Worm (Caenorhabditis elegans) whole organism, young adult: ENCODE measurements around the gene otpl-4.
A peak's percentile ranks its signal among the peaks of the same experiment; 100 is the strongest.

ENCODE experiments used
- B0019.2 ChIP-seq: fragments of 200-800 bp; sonication (Bioruptor generic); conservative IDR thresholded peaks from 2 replicates; pipeline ENCODE4 v1.3.6; 2022; ENCODE audit warnings: missing genetic modification reagents, missing genetic modification characterization, missing compliant biosample characterization
- B0261.1 ChIP-seq: sonication (generic microtip); optimal IDR thresholded peaks from 2 replicates; lab custom pipeline; 2016; ENCODE audit warnings: mild to moderate bottlenecking, missing genetic modification characterization, moderate library complexity, missing compliant biosample characterization
- C06A6.2 ChIP-seq: fragments of 200-800 bp; sonication (Bioruptor generic); conservative IDR thresholded peaks from 2 replicates; pipeline ENCODE4 v1.3.6; 2022; ENCODE audit warnings: missing genetic modification characterization, missing compliant biosample characterization
- C17E4.6 ChIP-seq: fragments of 200-800 bp; sonication (Bioruptor generic); IDR thresholded peaks from 2 replicates; pipeline ENCODE4 v1.3.6; 2022; ENCODE audit warnings: missing genetic modification reagents, missing genetic modification characterization, missing compliant biosample characterization
- D2030.7 ChIP-seq: fragments of 200-800 bp; sonication (Bioruptor generic); IDR thresholded peaks from 2 replicates; pipeline ENCODE4 v1.3.6; 2022; ENCODE audit warnings: missing genetic modification reagents, missing genetic modification characterization, missing compliant biosample characterization
- F33H1.4 ChIP-seq: fragments of 200-800 bp; sonication (Bioruptor generic); IDR thresholded peaks from 2 replicates; pipeline ENCODE4 v1.3.6; 2022; ENCODE audit warnings: missing genetic modification reagents, missing genetic modification characterization, missing compliant biosample characterization
- T07F8.4 ChIP-seq: sonication (generic microtip); optimal IDR thresholded peaks from 2 replicates; lab custom pipeline; 2016; ENCODE audit warnings: mild to moderate bottlenecking, missing genetic modification characterization, moderate library complexity, missing compliant biosample characterization
- T26A5.8 ChIP-seq: sonication (generic microtip); optimal IDR thresholded peaks from 2 replicates; lab custom pipeline; 2016; ENCODE audit warnings: missing genetic modification characterization, missing compliant biosample characterization
- Y67H2A.10 ChIP-seq: fragments of 200-800 bp; sonication (Bioruptor generic); conservative IDR thresholded peaks from 2 replicates; pipeline ENCODE4 v1.3.6; 2022; ENCODE audit warnings: missing genetic modification reagents, missing genetic modification characterization, missing compliant biosample characterization
- attf-5 ChIP-seq: fragments of 200-800 bp; sonication (Bioruptor generic); optimal IDR thresholded peaks from 2 replicates; lab custom pipeline; 2018; ENCODE audit warnings: mild to moderate bottlenecking, missing genetic modification characterization, missing compliant biosample characterization
- bed-1 ChIP-seq: fragments of 200-800 bp; sonication (Bioruptor generic); IDR thresholded peaks from 2 replicates; pipeline ENCODE4 v1.3.6; 2022; ENCODE audit warnings: missing genetic modification reagents, missing genetic modification characterization, missing compliant biosample characterization
- bed-2 ChIP-seq: fragments of 200-800 bp; sonication (Bioruptor generic); IDR thresholded peaks from 2 replicates; pipeline ENCODE4 v1.3.6; 2022; ENCODE audit warnings: missing genetic modification reagents, missing genetic modification characterization, missing compliant biosample characterization
- ccch-3 ChIP-seq: fragments of 200-800 bp; sonication (Bioruptor generic); optimal IDR thresholded peaks from 2 replicates; lab custom pipeline; 2018; ENCODE audit warnings: mild to moderate bottlenecking, missing genetic modification characterization, missing compliant biosample characterization
- cebp-2 ChIP-seq: fragments of 200-800 bp; sonication (Bioruptor generic); IDR thresholded peaks from 2 replicates; pipeline ENCODE4 v1.3.6; 2022; ENCODE audit warnings: missing genetic modification characterization, missing compliant biosample characterization
- ceh-58 ChIP-seq: fragments of 200-800 bp; sonication (Bioruptor generic); IDR thresholded peaks from 2 replicates; pipeline ENCODE4 v1.3.6; 2022; ENCODE audit warnings: missing genetic modification characterization, missing compliant biosample characterization
- ceh-79 ChIP-seq: sonication (generic microtip); optimal IDR thresholded peaks from 2 replicates; lab custom pipeline; 2017; ENCODE audit warnings: mild to moderate bottlenecking, missing genetic modification characterization, missing compliant biosample characterization
- dpl-1 ChIP-seq: fragments of 150-350 bp; optimal IDR thresholded peaks from 2 replicates; lab custom pipeline; 2014; ENCODE audit warnings: missing biosample characterization, missing genetic modification reagents, missing genetic modification characterization
- efl-1 ChIP-seq: fragments of 150-350 bp; optimal IDR thresholded peaks from 2 replicates; lab custom pipeline; 2014; ENCODE audit warnings: missing biosample characterization, missing genetic modification reagents, missing genetic modification characterization
- egl-18 ChIP-seq: fragments of 200-800 bp; sonication (Bioruptor generic); IDR thresholded peaks from 2 replicates; pipeline ENCODE4 v1.3.6; 2022; ENCODE audit warnings: missing genetic modification reagents, missing genetic modification characterization, missing compliant biosample characterization
- egl-44 ChIP-seq: fragments of 200-800 bp; sonication (Bioruptor generic); IDR thresholded peaks from 2 replicates; pipeline ENCODE4 v1.3.6; 2022; ENCODE audit warnings: missing genetic modification reagents, missing genetic modification characterization, missing compliant biosample characterization
- gei-17 ChIP-seq: fragments of 200-800 bp; sonication (Bioruptor generic); optimal IDR thresholded peaks from 2 replicates; lab custom pipeline; 2018; ENCODE audit warnings: mild to moderate bottlenecking, missing genetic modification characterization, missing compliant biosample characterization
- him-1 ChIP-seq: sonication (generic microtip); optimal IDR thresholded peaks from 2 replicates; lab custom pipeline; 2016; ENCODE audit warnings: missing genotype, missing genetic modification reagents, missing genetic modification characterization, missing compliant biosample characterization
- hmg-1.2 ChIP-seq: fragments of 200-800 bp; sonication (Bioruptor generic); IDR thresholded peaks from 2 replicates; pipeline ENCODE4 v1.3.6; 2022; ENCODE audit warnings: missing genetic modification reagents, missing genetic modification characterization, missing compliant biosample characterization
- hmg-20 ChIP-seq: fragments of 200-800 bp; sonication (Bioruptor generic); IDR thresholded peaks from 2 replicates; pipeline ENCODE4 v1.3.6; 2022; ENCODE audit warnings: missing genetic modification reagents, missing genetic modification characterization, missing compliant biosample characterization
- let-607 ChIP-seq, 2 experiments: fragments of 200-800 bp in 1 of 2; sonication (Bioruptor generic) in 1 of 2; sonication (generic microtip) in 1 of 2; optimal IDR thresholded peaks; 2 replicates each; lab custom pipeline; 2016 to 2018; ENCODE audit warnings: mild to moderate bottlenecking in 2 of 2, missing compliant biosample characterization in 2 of 2, missing genetic modification characterization in 2 of 2, moderate library complexity in 2 of 2, missing genotype in 1 of 2
- lin-54 ChIP-seq: fragments of 200-800 bp; sonication (Bioruptor generic); optimal IDR thresholded peaks from 2 replicates; lab custom pipeline; 2018; ENCODE audit warnings: mild to moderate bottlenecking, missing genetic modification characterization, missing compliant biosample characterization
- lir-1 ChIP-seq: fragments of 200-800 bp; sonication (Bioruptor generic); conservative IDR thresholded peaks from 2 replicates; pipeline ENCODE4 v1.3.6; 2022; ENCODE audit warnings: missing genetic modification reagents, missing genetic modification characterization, missing compliant biosample characterization
- lsl-1 ChIP-seq: fragments of 200-800 bp; sonication (Bioruptor generic); optimal IDR thresholded peaks from 2 replicates; lab custom pipeline; 2018; ENCODE audit warnings: mild to moderate bottlenecking, missing genetic modification characterization, moderate library complexity, missing compliant biosample characterization
- lsy-27 ChIP-seq: sonication (generic microtip); optimal IDR thresholded peaks from 2 replicates; lab custom pipeline; 2017; ENCODE audit warnings: missing genetic modification characterization, mild to moderate bottlenecking, missing compliant biosample characterization, antibody characterized with exemption, missing genotype, borderline replicate concordance; ENCODE audit not compliant: insufficient read depth
- madf-3 ChIP-seq: fragments of 200-800 bp; sonication (Bioruptor generic); IDR thresholded peaks from 2 replicates; pipeline ENCODE4 v1.3.6; 2022; ENCODE audit warnings: missing genetic modification reagents, missing genetic modification characterization, missing compliant biosample characterization
- madf-6 ChIP-seq: fragments of 200-800 bp; sonication (Bioruptor generic); IDR thresholded peaks from 2 replicates; pipeline ENCODE4 v1.3.6; 2022; ENCODE audit warnings: missing genetic modification reagents, missing genetic modification characterization, missing compliant biosample characterization
- madf-8 ChIP-seq: fragments of 200-800 bp; sonication (Bioruptor generic); conservative IDR thresholded peaks from 2 replicates; pipeline ENCODE4 v1.3.6; 2022; ENCODE audit warnings: missing genetic modification reagents, missing genetic modification characterization, missing compliant biosample characterization
- nhr-27 ChIP-seq: fragments of 200-800 bp; sonication (Bioruptor generic); optimal IDR thresholded peaks from 2 replicates; lab custom pipeline; 2018; ENCODE audit warnings: mild to moderate bottlenecking, missing genetic modification characterization, moderate library complexity, missing compliant biosample characterization
- rcor-1 ChIP-seq: fragments of 200-800 bp; sonication (Bioruptor generic); IDR thresholded peaks from 2 replicates; pipeline ENCODE4 v1.3.6; 2022; ENCODE audit warnings: missing genetic modification reagents, missing genetic modification characterization, missing compliant biosample characterization
- rpc-1 ChIP-seq, 2 experiments: fragments of 150-350 bp in 1 of 2; sonication (generic microtip) in 1 of 2; optimal IDR thresholded peaks; 2 replicates each; lab custom pipeline; 2014 to 2018; ENCODE audit warnings: missing biosample characterization in 1 of 2, missing genetic modification characterization in 1 of 2, missing genetic modification reagents in 1 of 2, missing genotype in 1 of 2
- snpc-1.3 ChIP-seq: sonication (generic microtip); optimal IDR thresholded peaks from 2 replicates; lab custom pipeline; 2017; ENCODE audit warnings: missing genetic modification characterization, mild to moderate bottlenecking, missing compliant biosample characterization, antibody characterized with exemption, moderate library complexity, missing genotype, missing genetic modification reagents; ENCODE audit not compliant: insufficient read depth
- snpc-3.4 ChIP-seq: sonication (generic microtip); optimal IDR thresholded peaks from 2 replicates; lab custom pipeline; 2017; ENCODE audit warnings: missing genetic modification characterization, mild to moderate bottlenecking, missing compliant biosample characterization, antibody characterized with exemption, moderate library complexity, missing genotype, missing genetic modification reagents
- tbp1 ChIP-seq: fragments of 200-800 bp; sonication (Bioruptor generic); optimal IDR thresholded peaks from 2 replicates; lab custom pipeline; 2018; ENCODE audit warnings: mild to moderate bottlenecking, missing genetic modification characterization, missing compliant biosample characterization
- xnd-1 ChIP-seq: sonication (generic microtip); optimal IDR thresholded peaks from 2 replicates; lab custom pipeline; 2016; ENCODE audit warnings: missing genotype, missing genetic modification reagents, missing genetic modification characterization, missing compliant biosample characterization
- ztf-6 ChIP-seq: fragments of 200-800 bp; sonication (Bioruptor generic); IDR thresholded peaks from 2 replicates; pipeline ENCODE4 v1.3.6; 2022; ENCODE audit warnings: missing genetic modification reagents, missing genetic modification characterization, missing compliant biosample characterization

The otpl-4 gene

ce11 chrV:8520846-8521553 lies 16.1 kb upstream of the otpl-4 start, which contains the start of the genes F45F2.11 and otpl-7:
Gene F45F2.11, minus strand, starts transcription at chrV:8520896.
Gene otpl-7, plus strand, starts transcription at chrV:8521503.
- TF ChIP-seq ceh-79 (no peak), T07F8.4 (tag; lab: Kevin White, UChicago) (no peak), D2030.7 (peak; percentile 28; the same call in 1 of the 2 replicates), hmg-20 (no peak), lin-54 (GFP tag; lab: Kevin White, UChicago) (no peak), ccch-3 (GFP tag; lab: Kevin White, UChicago) (no peak), snpc-1.3 (no peak), rpc-1 (optimal IDR thresholded peaks at IDR 0.05; lab: Kevin White, UChicago) (no peak), rpc-1 (tag; optimal IDR thresholded peaks at IDR 0.05; lab: Kevin White, UChicago) (no peak), lsy-27 (no peak), cebp-2 (GFP tag; lab: Robert Waterston, UW) (no peak), T26A5.8 (tag; lab: Kevin White, UChicago) (no peak), him-1 (tag; lab: Kevin White, UChicago) (peak; percentile 69), B0261.1 (tag; lab: Kevin White, UChicago) (no peak), xnd-1 (tag; lab: Kevin White, UChicago) (peak; percentile 94), lsl-1 (peak; percentile 94), ztf-6 (GFP tag; lab: Robert Waterston, UW) (no peak), dpl-1 (GFP tag; lab: Kevin White, UChicago) (no peak), C06A6.2 (GFP tag; lab: Robert Waterston, UW) (no peak), bed-1 (GFP tag; lab: Robert Waterston, UW) (no peak), snpc-3.4 (tag; lab: Kevin White, UChicago) (no peak), C17E4.6 (no peak), rcor-1 (GFP tag; lab: Robert Waterston, UW) (no peak), attf-5 (GFP tag; lab: Kevin White, UChicago) (no peak), madf-8 (GFP tag; lab: Robert Waterston, UW) (peak; percentile 50), egl-44 (GFP tag; lab: Robert Waterston, UW) (no peak), F33H1.4 (GFP tag; lab: Robert Waterston, UW) (peak; percentile 91), hmg-1.2 (no peak; the same call in 1 of the 2 replicates), madf-6 (peak; percentile 89), Y67H2A.10 (GFP tag; lab: Robert Waterston, UW) (no peak), let-607 (tag; optimal IDR thresholded peaks at IDR 0.05; lab: Kevin White, UChicago) (no peak), ceh-58 (no peak), B0019.2 (no peak), lir-1 (GFP tag; lab: Robert Waterston, UW) (no peak), nhr-27 (no peak), bed-2 (no peak), madf-3 (0 out of 2 replicates have a peak, but pooled peaks have one; percentile 35), egl-18 (GFP tag; lab: Robert Waterston, UW) (no peak), gei-17 (no peak), efl-1 (peak; percentile 2), tbp1 (GFP tag; lab: Kevin White, UChicago) (peak; percentile 8)
